Worm (Caenorhabditis elegans) whole organism, early embryonic: Measurements from ENCODE around the gene srd-21.

Experiments used
- F13C5.2 ChIP-seq: sonication (generic microtip); optimal IDR thresholded peaks from 2 replicates; lab custom pipeline; 2017; ENCODE audit warnings: mild to moderate bottlenecking, missing genetic modification characterization, inconsistent platforms, missing compliant biosample characterization
- aly-1 ChIP-seq: sonication (generic microtip); optimal IDR thresholded peaks from 2 replicates; lab custom pipeline; 2016; ENCODE audit warnings: missing genetic modification characterization, missing compliant biosample characterization
- ama-1 ChIP-seq: fragments of 150-350 bp; optimal IDR thresholded peaks from 2 replicates; lab custom pipeline; 2014
- ceh-13 ChIP-seq: fragments of 200-800 bp; sonication (Bioruptor generic); optimal IDR thresholded peaks from 2 replicates; lab custom pipeline; 2018; ENCODE audit warnings: mild to moderate bottlenecking, missing genetic modification characterization, missing compliant biosample characterization
- ceh-36 ChIP-seq: sonication (generic microtip); optimal IDR thresholded peaks from 2 replicates; lab custom pipeline; 2016; ENCODE audit warnings: missing genetic modification characterization, inconsistent platforms, missing compliant biosample characterization
- ets-7 ChIP-seq: sonication (generic microtip); optimal IDR thresholded peaks from 2 replicates; lab custom pipeline; 2016; ENCODE audit warnings: missing genotype, missing genetic modification characterization, missing compliant biosample characterization
- flt-1 ChIP-seq: fragments of 200-800 bp; sonication (Bioruptor generic); IDR thresholded peaks from 2 replicates; pipeline ENCODE4 v1.3.6; 2022; ENCODE audit warnings: missing genetic modification characterization, missing compliant biosample characterization
- hmbx-1 ChIP-seq: sonication (generic microtip); optimal IDR thresholded peaks from 2 replicates; lab custom pipeline; 2016; ENCODE audit warnings: mild to moderate bottlenecking, missing genetic modification characterization, missing compliant biosample characterization
- hmg-4 ChIP-seq: fragments of 200-800 bp; sonication (Bioruptor generic); optimal IDR thresholded peaks from 2 replicates; lab custom pipeline; 2018; ENCODE audit warnings: mild to moderate bottlenecking, missing genetic modification characterization, missing compliant biosample characterization
- scrt-1 ChIP-seq: fragments of 200-800 bp; sonication (Bioruptor generic); IDR thresholded peaks from 2 replicates; pipeline ENCODE4 v1.3.6; 2022; ENCODE audit warnings: missing genetic modification characterization, missing compliant biosample characterization
- tbx-11 ChIP-seq: fragments of 200-800 bp; sonication (Bioruptor generic); IDR thresholded peaks from 2 replicates; pipeline ENCODE4 v1.3.6; 2022; ENCODE audit warnings: missing genetic modification characterization, missing compliant biosample characterization
- tbx-37 ChIP-seq: fragments of 200-800 bp; sonication (Bioruptor generic); conservative IDR thresholded peaks from 2 replicates; pipeline ENCODE4 v1.3.6; 2022; ENCODE audit warnings: missing genetic modification reagents, missing genetic modification characterization, missing compliant biosample characterization

- TF ChIP-seq hmg-4 (GFP tag; lab: Kevin White, UChicago) (no peak), ama-1 (lab: Kevin White, UChicago) (no peak), scrt-1 (no peak), hmbx-1 (tag; lab: Kevin White, UChicago) (no peak), aly-1 (tag; lab: Kevin White, UChicago) (no peak), ceh-36 (tag; lab: Kevin White, UChicago) (no peak), ceh-13 (GFP tag; lab: Kevin White, UChicago) (no peak), flt-1 (GFP tag; lab: Robert Waterston, UW) (no peak), tbx-11 (GFP tag; lab: Robert Waterston, UW) (no peak), tbx-37 (GFP tag; lab: Robert Waterston, UW) (no peak), ets-7 (tag; lab: Kevin White, UChicago) (no peak), F13C5.2 (tag; lab: Kevin White, UChicago) (no peak)
Measured at ce11 chrV:16580424-16580823, 49.3 kb upstream of the srd-21 start, which contains the start of gene nhr-271.
